Fruit fly (Drosophila melanogaster) whole organism, embryonic: ENCODE data around the gene CG11158.

Experiments used
- Ada2b ChIP-seq: fragments of 200-800 bp; sonication (Bioruptor generic); IDR thresholded peaks from 2 replicates; pipeline ENCODE4 v1.3.6; 2022; ENCODE audit warnings: missing biosample characterization, missing genetic modification characterization
- Asciz ChIP-seq: fragments of 200-800 bp; sonication (Bioruptor generic); optimal IDR thresholded peaks from 2 replicates; lab custom pipeline; 2017; ENCODE audit warnings: missing biosample characterization, mild to moderate bottlenecking, missing genetic modification characterization, missing genetic modification reagents
- CG1024 ChIP-seq: fragments of 200-800 bp; sonication (Bioruptor generic); IDR thresholded peaks from 2 replicates; pipeline ENCODE4 v1.3.6; 2022; ENCODE audit warnings: missing biosample characterization, missing genetic modification characterization
- CG10366 ChIP-seq: fragments of 200-800 bp; sonication (Bioruptor generic); IDR thresholded peaks from 2 replicates; pipeline ENCODE4 v1.3.6; 2022; ENCODE audit warnings: missing biosample characterization, missing genetic modification characterization
- CG11398 ChIP-seq: fragments of 200-800 bp; sonication (Bioruptor generic); optimal IDR thresholded peaks from 2 replicates; lab custom pipeline; 2016; ENCODE audit warnings: missing biosample characterization, missing genetic modification characterization
- CG11723 ChIP-seq: fragments of 200-800 bp; sonication (Bioruptor generic); optimal IDR thresholded peaks from 2 replicates; lab custom pipeline; 2017; ENCODE audit warnings: missing biosample characterization, mild to moderate bottlenecking, missing genetic modification characterization
- CG14050 ChIP-seq: fragments of 200-800 bp; sonication (Bioruptor generic); IDR thresholded peaks from 3 replicates; pipeline ENCODE4 v1.3.6; 2022; ENCODE audit warnings: missing biosample characterization, missing genetic modification characterization
- CG14710 ChIP-seq: fragments of 200-800 bp; sonication (Bioruptor generic); optimal IDR thresholded peaks from 3 replicates; lab custom pipeline; 2019; ENCODE audit warnings: missing biosample characterization, mild to moderate bottlenecking, missing genetic modification characterization, moderate library complexity
- CG1832 ChIP-seq: fragments of 200-800 bp; sonication (Bioruptor generic); optimal IDR thresholded peaks from 2 replicates; lab custom pipeline; 2017; ENCODE audit warnings: missing biosample characterization, mild to moderate bottlenecking, missing genetic modification characterization, inconsistent platforms
- CG18599 ChIP-seq: fragments of 200-800 bp; sonication (Bioruptor generic); optimal IDR thresholded peaks from 3 replicates; lab custom pipeline; 2017; ENCODE audit warnings: missing biosample characterization, missing genetic modification characterization, mild to moderate bottlenecking, moderate library complexity, missing genetic modification reagents
- CG2116 ChIP-seq: fragments of 200-800 bp; sonication (Bioruptor generic); optimal IDR thresholded peaks from 3 replicates; lab custom pipeline; 2018; ENCODE audit warnings: missing biosample characterization, mild to moderate bottlenecking, missing genetic modification characterization
- CG2202 ChIP-seq: fragments of 200-800 bp; sonication (Bioruptor generic); optimal IDR thresholded peaks from 2 replicates; lab custom pipeline; 2018; ENCODE audit warnings: missing biosample characterization, mild to moderate bottlenecking, missing genetic modification characterization
- CG2678 ChIP-seq: fragments of 200-800 bp; sonication (Bioruptor generic); optimal IDR thresholded peaks from 3 replicates; lab custom pipeline; 2019; ENCODE audit warnings: missing biosample characterization, mild to moderate bottlenecking, missing genetic modification characterization, moderate library complexity
- CG31441 ChIP-seq: fragments of 200-800 bp; sonication (Bioruptor generic); IDR thresholded peaks from 2 replicates; pipeline ENCODE4 v1.3.6; 2022; ENCODE audit warnings: missing biosample characterization, missing genetic modification characterization
- CG7372 ChIP-seq: fragments of 200-800 bp; sonication (Bioruptor generic); IDR thresholded peaks from 2 replicates; pipeline ENCODE4 v1.3.6; 2022; ENCODE audit warnings: missing biosample characterization, missing genetic modification characterization
- CG7987 ChIP-seq: fragments of 200-800 bp; sonication (Bioruptor generic); optimal IDR thresholded peaks from 2 replicates; lab custom pipeline; 2018; ENCODE audit warnings: missing biosample characterization, mild to moderate bottlenecking, missing genetic modification characterization, moderate library complexity
- Doc2 ChIP-seq: fragments of 200-800 bp; sonication (Bioruptor generic); IDR thresholded peaks from 2 replicates; pipeline ENCODE4 v1.3.6; 2022; ENCODE audit warnings: missing biosample characterization, missing genetic modification characterization
- Doc3 ChIP-seq: fragments of 200-800 bp; sonication (Bioruptor generic); IDR thresholded peaks from 3 replicates; pipeline ENCODE4 v1.3.6; 2022; ENCODE audit warnings: missing biosample characterization, missing genetic modification characterization; ENCODE audit not compliant: partially characterized antibody
- Fer3 ChIP-seq: fragments of 200-800 bp; sonication (Bioruptor generic); optimal IDR thresholded peaks from 2 replicates; lab custom pipeline; 2018; ENCODE audit warnings: missing biosample characterization, mild to moderate bottlenecking, missing genetic modification characterization, moderate library complexity
- Hand ChIP-seq: fragments of 200-800 bp; sonication (Bioruptor generic); optimal IDR thresholded peaks from 2 replicates; lab custom pipeline; 2017; ENCODE audit warnings: mild to moderate bottlenecking, missing biosample characterization, missing genetic modification reagents, missing genetic modification characterization
- Hr39 ChIP-seq: fragments of >200 bp; optimal IDR thresholded peaks from 2 replicates; lab custom pipeline; 2017
- Hsf ChIP-seq: fragments of 200-800 bp; sonication (Bioruptor generic); optimal IDR thresholded peaks from 3 replicates; lab custom pipeline; 2016; ENCODE audit warnings: missing biosample characterization, missing genetic modification characterization
- Med ChIP-seq: fragments of 200-800 bp; sonication (Bioruptor generic); peaks from one replicate; lab custom pipeline; 2016; ENCODE audit warnings: missing biosample characterization, missing genetic modification characterization, mild to moderate bottlenecking, inconsistent platforms, moderate library complexity
- NK7.1 ChIP-seq: fragments of 200-800 bp; sonication (Bioruptor generic); optimal IDR thresholded peaks from 3 replicates; lab custom pipeline; 2016; ENCODE audit warnings: missing biosample characterization, missing genetic modification characterization
- Poxn ChIP-seq: fragments of 200-800 bp; sonication (Bioruptor generic); IDR thresholded peaks from 2 replicates; pipeline ENCODE4 v1.3.6; 2022; ENCODE audit warnings: missing biosample characterization, missing genetic modification characterization
- Scr ChIP-seq: fragments of 200-800 bp; sonication (Bioruptor generic); IDR thresholded peaks from 2 replicates; pipeline ENCODE4 v1.3.6; 2022; ENCODE audit warnings: missing biosample characterization, missing genetic modification characterization; ENCODE audit not compliant: partially characterized antibody
- Tbp ChIP-seq: fragments of >200 bp; optimal IDR thresholded peaks from 2 replicates; lab custom pipeline; 2018; ENCODE audit warnings: missing biosample characterization, missing genetic modification characterization
- ase ChIP-seq: fragments of 200-800 bp; sonication (Bioruptor generic); IDR thresholded peaks from 3 replicates; pipeline ENCODE4 v1.3.6; 2022; ENCODE audit warnings: missing biosample characterization, missing genetic modification characterization
- corto ChIP-seq: fragments of 200-800 bp; sonication (Bioruptor generic); optimal IDR thresholded peaks from 2 replicates; lab custom pipeline; 2016; ENCODE audit warnings: missing biosample characterization, mild to moderate bottlenecking, missing genetic modification characterization, moderate library complexity
- cwo ChIP-seq: fragments of 200-800 bp; sonication (Bioruptor generic); optimal IDR thresholded peaks from 3 replicates; lab custom pipeline; 2017; ENCODE audit warnings: missing biosample characterization, missing genetic modification characterization, mild to moderate bottlenecking, moderate library complexity, missing genetic modification reagents
- grn ChIP-seq: fragments of 200-800 bp; sonication (Bioruptor generic); optimal IDR thresholded peaks from 3 replicates; lab custom pipeline; 2017; ENCODE audit warnings: missing biosample characterization, missing genetic modification characterization
- inv ChIP-seq: fragments of 200-800 bp; sonication (Bioruptor generic); IDR thresholded peaks from 2 replicates; pipeline ENCODE4 v1.3.6; 2022; ENCODE audit warnings: missing biosample characterization, missing genetic modification characterization; ENCODE audit not compliant: partially characterized antibody
- klu ChIP-seq: fragments of 200-800 bp; sonication (Bioruptor generic); IDR thresholded peaks from 2 replicates; pipeline ENCODE4 v1.3.6; 2022; ENCODE audit warnings: missing biosample characterization, missing genetic modification characterization
- nmo ChIP-seq: fragments of 200-800 bp; sonication (Bioruptor generic); optimal IDR thresholded peaks from 2 replicates; lab custom pipeline; 2018; ENCODE audit warnings: missing biosample characterization, mild to moderate bottlenecking, missing genetic modification characterization, moderate library complexity
- pzg ChIP-seq: fragments of 200-800 bp; sonication (Bioruptor generic); optimal IDR thresholded peaks from 3 replicates; lab custom pipeline; 2018; ENCODE audit warnings: missing biosample characterization, mild to moderate bottlenecking, missing genetic modification characterization, moderate library complexity
- slou ChIP-seq: fragments of 200-800 bp; sonication (Bioruptor generic); optimal IDR thresholded peaks from 3 replicates; lab custom pipeline; 2016; ENCODE audit warnings: missing biosample characterization, missing genetic modification characterization
- toy ChIP-seq: fragments of 200-800 bp; sonication (Bioruptor generic); IDR thresholded peaks from 2 replicates; pipeline ENCODE4 v1.3.6; 2022; ENCODE audit warnings: missing biosample characterization, missing genetic modification characterization
- usp ChIP-seq: fragments of >200 bp; optimal IDR thresholded peaks from 2 replicates; lab custom pipeline; 2017; ENCODE audit warnings: missing biosample characterization, missing genetic modification characterization
- wdn ChIP-seq: fragments of 200-800 bp; sonication (Bioruptor generic); IDR thresholded peaks from 2 replicates; pipeline ENCODE4 v1.3.6; 2022; ENCODE audit warnings: missing biosample characterization, missing genetic modification characterization
- wek ChIP-seq: fragments of 200-800 bp; sonication (Bioruptor generic); optimal IDR thresholded peaks from 3 replicates; lab custom pipeline; 2018; ENCODE audit warnings: missing biosample characterization, mild to moderate bottlenecking, missing genetic modification characterization, moderate library complexity

The CG11158 gene

dm6 chrX:13634254-13634999 is 48.3 kb upstream of the CG11158 start (continued):
- no peak for TF ChIP-seq CG2202
- no peak for TF ChIP-seq NK7.1 (GFP tag; lab: Kevin White, UChicago)
- peak; percentile 68 for TF ChIP-seq CG2678
- no peak; the same call in 1 of the 2 replicates for TF ChIP-seq wdn (GFP tag; lab: Robert Waterston, UW)
- TF ChIP-seq Poxn (GFP tag; lab: Robert Waterston, UW), result no peak
- no peak for TF ChIP-seq CG11723 (GFP tag; lab: Kevin White, UChicago)
- TF ChIP-seq ase (GFP tag; lab: Robert Waterston, UW), result no peak
- peak; percentile 40; the same call in 1 of the 2 replicates for TF ChIP-seq CG31441 (GFP tag; lab: Robert Waterston, UW)
- TF ChIP-seq CG11398, result peak; percentile 24
- TF ChIP-seq Asciz (GFP tag; lab: Kevin White, UChicago), result peak; percentile 36
- no peak for TF ChIP-seq Ada2b (GFP tag; lab: Robert Waterston, UW)
- TF ChIP-seq CG10366 (GFP tag; lab: Robert Waterston, UW), result no peak
- TF ChIP-seq pzg, result no peak
- TF ChIP-seq CG7372 (GFP tag; lab: Robert Waterston, UW), result 0 out of 2 replicates have a peak, but pooled peaks have one; percentile 18
- TF ChIP-seq wek (GFP tag; lab: Kevin White, UChicago), result peak; percentile 77
- TF ChIP-seq Doc2 (GFP tag; lab: Robert Waterston, UW), result no peak
- TF ChIP-seq slou, result peak; percentile 3
- peak; percentile 19 for TF ChIP-seq nmo (GFP tag; lab: Kevin White, UChicago)

dm6 chrX:13635000-13635368 is 47.8 kb upstream of the CG11158 start:
- no peak for TF ChIP-seq nmo (GFP tag; lab: Kevin White, UChicago)
- no peak for TF ChIP-seq klu (GFP tag; lab: Robert Waterston, UW)
- no peak for TF ChIP-seq Doc3 (GFP tag; lab: Robert Waterston, UW)
- no peak for TF ChIP-seq Tbp (GFP tag; lab: Kevin White, UChicago)
- TF ChIP-seq grn, result no peak
- no peak for TF ChIP-seq Hsf (GFP tag; lab: Kevin White, UChicago)
- no peak for TF ChIP-seq CG14710 (tag; lab: Kevin White, UChicago)
- TF ChIP-seq Fer3, result no peak
- TF ChIP-seq Med, result no peak
- peak; percentile 5 for TF ChIP-seq corto (GFP tag; lab: Kevin White, UChicago)
- TF ChIP-seq Doc2 (GFP tag; lab: Robert Waterston, UW), result no peak
- no peak for TF ChIP-seq Scr (GFP tag; lab: Robert Waterston, UW)
- TF ChIP-seq CG2116 (GFP tag; lab: Kevin White, UChicago), result no peak
- peak; percentile 87 for TF ChIP-seq cwo (GFP tag; lab: Kevin White, UChicago)
- no peak for TF ChIP-seq toy (GFP tag; lab: Robert Waterston, UW)
- TF ChIP-seq Hr39 (lab: Kevin White, UChicago), result no peak
- no peak for TF ChIP-seq CG1024
- TF ChIP-seq usp (GFP tag; lab: Kevin White, UChicago), result no peak
- no peak for TF ChIP-seq inv (GFP tag; lab: Robert Waterston, UW)
- TF ChIP-seq CG7987 (GFP tag; lab: Kevin White, UChicago), result peak; percentile 57
- no peak for TF ChIP-seq Hand (GFP tag; lab: Kevin White, UChicago)
- TF ChIP-seq CG1832, result no peak
- no peak for TF ChIP-seq CG18599 (GFP tag; lab: Kevin White, UChicago)
- TF ChIP-seq CG14050, result no peak
